Worm (Caenorhabditis elegans): ENCODE data around the gene C04C3.6.
"Not testable (repeated sequence)": the region's sequence is repeated elsewhere in the genome, so short reads cannot be mapped to it uniquely, and the experiment has no call there.

C04C3.6 gene

DNA sequence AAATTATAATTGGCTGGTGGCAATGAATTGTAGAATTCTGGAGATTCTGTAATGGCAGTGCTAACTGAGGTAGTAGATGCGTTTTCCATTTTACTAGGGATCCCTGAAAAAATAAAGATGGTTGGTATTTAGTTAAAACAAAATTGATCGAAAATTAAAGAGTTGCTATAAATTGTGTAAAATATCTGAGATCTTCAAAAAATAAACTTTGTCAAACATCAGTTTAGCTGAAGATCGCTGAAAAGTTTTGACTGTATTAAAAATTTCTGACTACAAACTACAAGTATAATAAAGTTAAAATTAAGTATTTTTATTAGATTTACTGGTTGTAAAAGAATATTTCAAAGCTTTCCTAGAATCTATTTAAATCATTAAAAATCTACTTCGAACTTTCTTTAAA lies 32.4 kb downstream of the C04C3.6 start, which contains the start of gene B0546.5:
B0546.5 (minus strand) TSS at position 101 of the 400 bp plus-strand sequence.
- not testable (repeated sequence) for TF ChIP-seq atf-7 (tag; optimal IDR thresholded peaks at IDR 0.05); F55B11.4 (tag; optimal IDR thresholded peaks at IDR 0.05; ENCODE audit: borderline replicate concordance, insufficient read depth); sdz-38 (tag; optimal IDR thresholded peaks at IDR 0.05)

- TF ChIP-seq lin-35 (GFP tag; optimal IDR thresholded peaks at IDR 0.05) = no peak
- TF ChIP-seq him-1 (tag; optimal IDR thresholded peaks at IDR 0.05) = no peak
- TF ChIP-seq lin-54 (GFP tag; optimal IDR thresholded peaks at IDR 0.05) = no peak
- TF ChIP-seq ama-1 (optimal IDR thresholded peaks at IDR 0.05) = no peak
- peak in 1 of 2 experiments; percentile 47 for TF ChIP-seq ama-1 (GFP tag; optimal IDR thresholded peaks at IDR 0.05)
- TF ChIP-seq snpc-4 (GFP tag; optimal IDR thresholded peaks at IDR 0.05) = no peak
- TF ChIP-seq snpc-4 (tag; optimal IDR thresholded peaks at IDR 0.05) = no peak
- peak; percentile 4 for TF ChIP-seq tlf-1 (GFP tag; optimal IDR thresholded peaks at IDR 0.05)
- no peak for TF ChIP-seq ceh-27 (GFP tag; optimal IDR thresholded peaks at IDR 0.05)
- no peak for TF ChIP-seq lag-1 (GFP tag; IDR thresholded peaks at IDR 0.05)
- TF ChIP-seq F33H1.4 (GFP tag; IDR thresholded peaks at IDR 0.05) = no peak
- TF ChIP-seq Y53G8AR.9 (GFP tag; conservative IDR thresholded peaks at IDR 0.05) = no peak
- no peak for TF ChIP-seq F49E8.2 (tag; optimal IDR thresholded peaks at IDR 0.05; ENCODE audit: insufficient read depth)
- TF ChIP-seq B0019.2 (GFP tag; conservative IDR thresholded peaks at IDR 0.05) = no peak
- TF ChIP-seq B0336.3 (GFP tag; IDR thresholded peaks at IDR 0.05) = peak; percentile 45; the same call in 1 of the 2 replicates
- no peak for TF ChIP-seq zfh-2 (GFP tag; conservative IDR thresholded peaks at IDR 0.05)
- TF ChIP-seq fkh-3 (tag; optimal IDR thresholded peaks at IDR 0.05) = no peak
- TF ChIP-seq let-607 (tag; optimal IDR thresholded peaks at IDR 0.05) = peak in 1 of 2 experiments; percentile 13
- TF ChIP-seq mel-28 (tag; optimal IDR thresholded peaks at IDR 0.05; ENCODE audit: borderline replicate concordance) = no peak
- TF ChIP-seq snpc-3.4 (tag; optimal IDR thresholded peaks at IDR 0.05) = no peak
These were observed 35.7 kb downstream of the C04C3.6 start for ce11 chrIV:3386504-3387290.

ce11 chrIV:3385337-3386215 lies 36.8 kb downstream of the C04C3.6 start, which contains the start of gene mai-2:
TSS of gene mai-2 (plus strand) at chrIV:3385910.
- TF ChIP-seq ekl-4 (GFP tag; IDR thresholded peaks at IDR 0.05) = 0 out of 2 replicates have a peak, but pooled peaks have one; percentile 23
- TF ChIP-seq Y53F4B.3 (GFP tag; IDR thresholded peaks at IDR 0.05) = no peak
- no peak for TF ChIP-seq unc-62 (GFP tag; optimal IDR thresholded peaks at IDR 0.05)
- TF ChIP-seq ZK185.1 (tag; optimal IDR thresholded peaks at IDR 0.05; ENCODE audit: poor library complexity, severe bottlenecking) = no peak
- TF ChIP-seq efl-1 (GFP tag; optimal IDR thresholded peaks at IDR 0.05) = peak; percentile 6
- TF ChIP-seq hmg-1.2 (GFP tag; IDR thresholded peaks at IDR 0.05) = peak; percentile 41
- TF ChIP-seq F33H1.4 (GFP tag; IDR thresholded peaks at IDR 0.05) = peak; percentile 24; the same call in 1 of the 2 replicates
- TF ChIP-seq cebp-1 (GFP tag; IDR thresholded peaks at IDR 0.05) = no peak
- TF ChIP-seq cebp-1 (tag; optimal IDR thresholded peaks at IDR 0.05) = peak; percentile 41
- TF ChIP-seq lin-35 (GFP tag; optimal IDR thresholded peaks at IDR 0.05) = peak in 1 of 3 experiments; percentile 82
- peak; percentile 51 for TF ChIP-seq attf-5 (GFP tag; optimal IDR thresholded peaks at IDR 0.05)
- no peak for TF ChIP-seq aptf-2 (GFP tag; conservative IDR thresholded peaks at IDR 0.05)
- TF ChIP-seq nfyb-1 (GFP tag; IDR thresholded peaks at IDR 0.05) = peak; percentile 35; the same call in 1 of the 2 replicates
- 0 out of 2 replicates have a peak, but pooled peaks have one; percentile 9 for TF ChIP-seq let-526 (GFP tag; IDR thresholded peaks at IDR 0.05)
- TF ChIP-seq rcor-1 (GFP tag; IDR thresholded peaks at IDR 0.05) = no peak
- TF ChIP-seq madf-3 (GFP tag; IDR thresholded peaks at IDR 0.05) = no peak
- TF ChIP-seq ztf-6 (GFP tag; IDR thresholded peaks at IDR 0.05) = no peak
- TF ChIP-seq ztf-26 (tag; optimal IDR thresholded peaks at IDR 0.05) = no peak
- peak; percentile 25 for TF ChIP-seq tbp1 (GFP tag; optimal IDR thresholded peaks at IDR 0.05)
- no peak for TF ChIP-seq madf-8 (GFP tag; conservative IDR thresholded peaks at IDR 0.05)
- TF ChIP-seq ztf-25 (GFP tag; IDR thresholded peaks at IDR 0.05) = no peak
- no peak for TF ChIP-seq F37B4.10 (GFP tag; IDR thresholded peaks at IDR 0.05)
- peak; percentile 61 for TF ChIP-seq lin-54 (GFP tag; optimal IDR thresholded peaks at IDR 0.05)
